Worm (Caenorhabditis elegans) whole organism, midembryonic: ENCODE results near the gene C04G6.6.

Experiments
- T22C8.4 ChIP-seq: fragments of 200-800 bp; sonication (Bioruptor generic); IDR thresholded peaks from 2 replicates; pipeline ENCODE4 v1.3.6; 2022; ENCODE audit warnings: missing genetic modification characterization, missing compliant biosample characterization
- klf-2 ChIP-seq: fragments of 200-800 bp; sonication (Bioruptor generic); conservative IDR thresholded peaks from 2 replicates; pipeline ENCODE4 v1.3.6; 2022; ENCODE audit warnings: missing genetic modification reagents, missing genetic modification characterization, missing compliant biosample characterization
- ref-1 ChIP-seq: fragments of 200-800 bp; sonication (Bioruptor generic); conservative IDR thresholded peaks from 2 replicates; pipeline ENCODE4 v1.3.6; 2022; ENCODE audit warnings: missing genetic modification reagents, missing genetic modification characterization, missing compliant biosample characterization
- ztf-23 ChIP-seq: fragments of 200-800 bp; sonication (Bioruptor generic); IDR thresholded peaks from 2 replicates; pipeline ENCODE4 v1.3.6; 2022; ENCODE audit warnings: missing genetic modification reagents, missing genetic modification characterization, missing compliant biosample characterization
- ztf-29 ChIP-seq: fragments of 200-800 bp; sonication (Bioruptor generic); IDR thresholded peaks from 2 replicates; pipeline ENCODE4 v1.3.6; 2022; ENCODE audit warnings: missing genetic modification reagents, missing genetic modification characterization, missing compliant biosample characterization

ce11 chrII:5069525-5069924 is 30.0 kb downstream of the C04G6.6 start, which contains the start of gene idpb-2:
- no peak for TF ChIP-seq klf-2
- TF ChIP-seq ztf-23: no peak
- no peak for TF ChIP-seq ref-1 (GFP tag; lab: Robert Waterston, UW)
- no peak for TF ChIP-seq ztf-29 (GFP tag; lab: Robert Waterston, UW)
- TF ChIP-seq T22C8.4 (GFP tag; lab: Robert Waterston, UW): no peak
